Fruit fly (Drosophila melanogaster) whole organism, embryonic: ENCODE results near the gene CG17777.

Source experiments
- Bgb ChIP-seq: fragments of 200-800 bp; sonication (Bioruptor generic); IDR thresholded peaks from 2 replicates; pipeline ENCODE4 v1.3.6; 2022; ENCODE audit warnings: missing biosample characterization, missing genetic modification characterization; ENCODE audit not compliant: partially characterized antibody
- C15 ChIP-seq: fragments of 200-800 bp; sonication (Bioruptor generic); IDR thresholded peaks from 3 replicates; pipeline ENCODE4 v1.3.6; 2022; ENCODE audit warnings: missing biosample characterization, missing genetic modification characterization
- CG10267 ChIP-seq: fragments of 200-800 bp; sonication (Bioruptor generic); optimal IDR thresholded peaks from 2 replicates; lab custom pipeline; 2018; ENCODE audit warnings: missing biosample characterization, mild to moderate bottlenecking, missing genetic modification characterization, moderate library complexity
- CG13894 ChIP-seq: fragments of 200-800 bp; sonication (Bioruptor generic); optimal IDR thresholded peaks from 3 replicates; lab custom pipeline; 2018; ENCODE audit warnings: missing biosample characterization, mild to moderate bottlenecking, missing genetic modification characterization, moderate library complexity
- CG14441 ChIP-seq: fragments of 200-800 bp; sonication (Bioruptor generic); IDR thresholded peaks from 2 replicates; pipeline ENCODE4 v1.3.6; 2022; ENCODE audit warnings: missing biosample characterization, missing genetic modification characterization
- CG15011 ChIP-seq: fragments of 200-800 bp; sonication (Bioruptor generic); optimal IDR thresholded peaks from 3 replicates; lab custom pipeline; 2018; ENCODE audit warnings: missing biosample characterization, mild to moderate bottlenecking, missing genetic modification characterization
- CG17385 ChIP-seq: fragments of 200-800 bp; sonication (Bioruptor generic); optimal IDR thresholded peaks from 3 replicates; lab custom pipeline; 2018; ENCODE audit warnings: missing biosample characterization, mild to moderate bottlenecking, missing genetic modification characterization
- CG2199 ChIP-seq: fragments of 200-800 bp; sonication (Bioruptor generic); IDR thresholded peaks from 3 replicates; pipeline ENCODE4 v1.3.6; 2022; ENCODE audit warnings: missing biosample characterization, missing genetic modification characterization
- CG30020 ChIP-seq: fragments of 200-800 bp; optimal IDR thresholded peaks from 2 replicates; lab custom pipeline; 2019; ENCODE audit warnings: missing biosample characterization, mild to moderate bottlenecking, missing genetic modification characterization, moderate library complexity
- CG30403 ChIP-seq: fragments of 200-800 bp; sonication (Bioruptor generic); optimal IDR thresholded peaks from 3 replicates; lab custom pipeline; 2016; ENCODE audit warnings: missing biosample characterization, missing genetic modification characterization
- CG31365 ChIP-seq: fragments of 200-800 bp; sonication (Bioruptor generic); optimal IDR thresholded peaks from 2 replicates; lab custom pipeline; 2018; ENCODE audit warnings: missing biosample characterization, mild to moderate bottlenecking, missing genetic modification characterization
- CG3163 ChIP-seq: fragments of 200-800 bp; sonication (Bioruptor generic); optimal IDR thresholded peaks from 3 replicates; lab custom pipeline; 2016; ENCODE audit warnings: missing biosample characterization, missing genetic modification characterization
- CG4617 ChIP-seq: fragments of 200-800 bp; sonication (Bioruptor generic); optimal IDR thresholded peaks from 3 replicates; lab custom pipeline; 2016; ENCODE audit warnings: missing biosample characterization, missing genetic modification characterization, borderline replicate concordance
- CG4854 ChIP-seq: fragments of 200-800 bp; sonication (Bioruptor generic); optimal IDR thresholded peaks from 2 replicates; lab custom pipeline; 2016; ENCODE audit warnings: missing biosample characterization, missing genetic modification characterization, inconsistent platforms
- CG6765 ChIP-seq: fragments of 200-800 bp; sonication (Bioruptor generic); optimal IDR thresholded peaks from 3 replicates; lab custom pipeline; 2017; ENCODE audit warnings: missing biosample characterization, mild to moderate bottlenecking, missing genetic modification characterization
- CG7271 ChIP-seq: fragments of 200-800 bp; sonication (Bioruptor generic); optimal IDR thresholded peaks from 2 replicates; lab custom pipeline; 2018; ENCODE audit warnings: missing biosample characterization, mild to moderate bottlenecking, missing genetic modification characterization, moderate library complexity
- CG7372 ChIP-seq: fragments of 200-800 bp; sonication (Bioruptor generic); IDR thresholded peaks from 2 replicates; pipeline ENCODE4 v1.3.6; 2022; ENCODE audit warnings: missing biosample characterization, missing genetic modification characterization
- CG7745 ChIP-seq: fragments of 200-800 bp; sonication (Bioruptor generic); optimal IDR thresholded peaks from 2 replicates; lab custom pipeline; 2018; ENCODE audit warnings: missing biosample characterization, mild to moderate bottlenecking, missing genetic modification characterization, moderate library complexity
- CG9876 ChIP-seq: fragments of 200-800 bp; sonication (Bioruptor generic); optimal IDR thresholded peaks from 2 replicates; lab custom pipeline; 2016; ENCODE audit warnings: missing biosample characterization, missing genetic modification characterization
- Dref ChIP-seq: fragments of 200-800 bp; sonication (Bioruptor generic); IDR thresholded peaks from 2 replicates; pipeline ENCODE4 v1.3.6; 2022; ENCODE audit warnings: missing biosample characterization, missing genetic modification characterization
- H2.0 ChIP-seq: fragments of 200-800 bp; sonication (Bioruptor generic); IDR thresholded peaks from 2 replicates; pipeline ENCODE4 v1.3.6; 2022; ENCODE audit warnings: missing biosample characterization, missing genetic modification characterization
- HmgD ChIP-seq: fragments of 200-800 bp; sonication (Bioruptor generic); optimal IDR thresholded peaks from 3 replicates; lab custom pipeline; 2016; ENCODE audit warnings: missing biosample characterization, missing genetic modification characterization
- Jarid2 ChIP-seq: fragments of 200-800 bp; sonication (Bioruptor generic); optimal IDR thresholded peaks from 3 replicates; lab custom pipeline; 2017; ENCODE audit warnings: mild to moderate bottlenecking, missing biosample characterization, missing genetic modification reagents, missing genetic modification characterization
- MESR4 ChIP-seq: fragments of 200-800 bp; sonication (Bioruptor generic); optimal IDR thresholded peaks from 2 replicates; lab custom pipeline; 2018; ENCODE audit warnings: missing biosample characterization, mild to moderate bottlenecking, missing genetic modification characterization, moderate library complexity
- Myb ChIP-seq: fragments of 200-800 bp; sonication (Bioruptor generic); optimal IDR thresholded peaks from 2 replicates; lab custom pipeline; 2016; ENCODE audit warnings: missing biosample characterization, missing genetic modification characterization
- Opbp ChIP-seq: fragments of 200-800 bp; sonication (Bioruptor generic); IDR thresholded peaks from 3 replicates; pipeline ENCODE4 v1.3.6; 2022; ENCODE audit warnings: missing biosample characterization, missing genetic modification characterization; ENCODE audit not compliant: partially characterized antibody
- Optix ChIP-seq: fragments of 200-800 bp; sonication (Bioruptor generic); IDR thresholded peaks from 3 replicates; pipeline ENCODE4 v1.3.6; 2022; ENCODE audit warnings: missing biosample characterization, missing genetic modification characterization
- Stat92E ChIP-seq, 3 experiments: fragments of >200 bp in 2 of 3; fragments of 200-800 bp in 1 of 3; sonication (Bioruptor generic) in 1 of 3; optimal IDR thresholded peaks; 2 replicates each; lab custom pipeline; 2017 to 2019; ENCODE audit warnings: missing biosample characterization in 3 of 3, missing genetic modification characterization in 3 of 3, mild to moderate bottlenecking in 1 of 3, moderate library complexity in 1 of 3
- Tbp ChIP-seq: fragments of >200 bp; optimal IDR thresholded peaks from 2 replicates; lab custom pipeline; 2018; ENCODE audit warnings: missing biosample characterization, missing genetic modification characterization
- ara ChIP-seq: fragments of 200-800 bp; sonication (Bioruptor generic); IDR thresholded peaks from 2 replicates; pipeline ENCODE4 v1.3.6; 2022; ENCODE audit warnings: missing biosample characterization, missing genetic modification characterization
- bbx ChIP-seq: fragments of 200-800 bp; sonication (Bioruptor generic); IDR thresholded peaks from 2 replicates; pipeline ENCODE4 v1.3.6; 2022; ENCODE audit warnings: missing biosample characterization, missing genetic modification characterization; ENCODE audit not compliant: partially characterized antibody
- cas ChIP-seq: fragments of 200-800 bp; sonication (Bioruptor generic); IDR thresholded peaks from 2 replicates; pipeline ENCODE4 v1.3.6; 2022; ENCODE audit warnings: missing biosample characterization, missing genetic modification characterization
- cg ChIP-seq: fragments of 200-800 bp; sonication (Bioruptor generic); optimal IDR thresholded peaks from 3 replicates; lab custom pipeline; 2019; ENCODE audit warnings: missing biosample characterization, mild to moderate bottlenecking, missing genetic modification characterization, moderate library complexity
- dmrt99B ChIP-seq: fragments of 200-800 bp; sonication (Bioruptor generic); optimal IDR thresholded peaks from 2 replicates; lab custom pipeline; 2018; ENCODE audit warnings: missing biosample characterization, mild to moderate bottlenecking, missing genetic modification characterization, moderate library complexity
- fd102C ChIP-seq: fragments of 200-800 bp; sonication (Bioruptor generic); optimal IDR thresholded peaks from 2 replicates; lab custom pipeline; 2018; ENCODE audit warnings: missing biosample characterization, mild to moderate bottlenecking, missing genetic modification characterization, moderate library complexity
- gro ChIP-seq: fragments of 200-800 bp; sonication (Bioruptor generic); optimal IDR thresholded peaks from 2 replicates; lab custom pipeline; 2016; ENCODE audit warnings: missing biosample characterization, missing genetic modification characterization
- h ChIP-seq: fragments of >200 bp; optimal IDR thresholded peaks from 2 replicates; lab custom pipeline; 2017
- inv ChIP-seq: fragments of 200-800 bp; sonication (Bioruptor generic); IDR thresholded peaks from 2 replicates; pipeline ENCODE4 v1.3.6; 2022; ENCODE audit warnings: missing biosample characterization, missing genetic modification characterization; ENCODE audit not compliant: partially characterized antibody
- ken ChIP-seq: fragments of 200-800 bp; sonication (Bioruptor generic); IDR thresholded peaks from 3 replicates; pipeline ENCODE4 v1.3.6; 2022; ENCODE audit warnings: missing biosample characterization, missing genetic modification characterization
- lola ChIP-seq, 3 experiments: fragments of >200 bp in 2 of 3; fragments of 200-800 bp in 1 of 3; sonication (Bioruptor generic) in 1 of 3; optimal IDR thresholded peaks; 2 replicates each; lab custom pipeline; 2017 to 2019; ENCODE audit warnings: missing biosample characterization in 3 of 3, missing genetic modification characterization in 3 of 3, mild to moderate bottlenecking in 1 of 3, moderate library complexity in 1 of 3
- otp ChIP-seq: fragments of 200-800 bp; sonication (Bioruptor generic); IDR thresholded peaks from 3 replicates; pipeline ENCODE4, ENCODE4 v1.3.6; 2022; ENCODE audit warnings: missing biosample characterization, missing genetic modification characterization
- prd ChIP-seq, 3 experiments: fragments of >200 bp in 2 of 3; fragments of 200-800 bp in 1 of 3; sonication (Bioruptor generic) in 1 of 3; optimal IDR thresholded peaks in 2 of 3; IDR thresholded peaks in 1 of 3; 2 replicates in 2 of 3; 3 replicates in 1 of 3; pipeline versions ENCODE4 v1.3.6 to Lab custom; 2017 to 2022; ENCODE audit warnings: missing biosample characterization in 1 of 3, missing genetic modification characterization in 1 of 3
- pzg ChIP-seq: fragments of 200-800 bp; sonication (Bioruptor generic); optimal IDR thresholded peaks from 3 replicates; lab custom pipeline; 2018; ENCODE audit warnings: missing biosample characterization, mild to moderate bottlenecking, missing genetic modification characterization, moderate library complexity
- repo ChIP-seq: fragments of 200-800 bp; sonication (Bioruptor generic); optimal IDR thresholded peaks from 2 replicates; lab custom pipeline; 2016; ENCODE audit warnings: missing biosample characterization, missing genetic modification characterization
- rib ChIP-seq: fragments of 200-800 bp; sonication (Bioruptor generic); IDR thresholded peaks from 2 replicates; pipeline ENCODE4 v1.3.6; 2022; ENCODE audit warnings: missing biosample characterization, missing genetic modification characterization
- ro ChIP-seq: fragments of 200-800 bp; sonication (Bioruptor generic); IDR thresholded peaks from 2 replicates; pipeline ENCODE4 v1.3.6; 2022; ENCODE audit warnings: missing biosample characterization, missing genetic modification characterization
- sd ChIP-seq: fragments of 200-800 bp; sonication (Bioruptor generic); optimal IDR thresholded peaks from 3 replicates; lab custom pipeline; 2018; ENCODE audit warnings: missing biosample characterization, mild to moderate bottlenecking, missing genetic modification characterization, moderate library complexity
- sens-2 ChIP-seq: fragments of 200-800 bp; sonication (Bioruptor generic); IDR thresholded peaks from 2 replicates; pipeline ENCODE4 v1.3.6; 2022; ENCODE audit warnings: missing biosample characterization, missing genetic modification characterization
- stwl ChIP-seq: fragments of 200-800 bp; sonication (Bioruptor generic); optimal IDR thresholded peaks from 3 replicates; lab custom pipeline; 2018; ENCODE audit warnings: missing biosample characterization, mild to moderate bottlenecking, missing genetic modification characterization, moderate library complexity
- tna ChIP-seq: fragments of 200-800 bp; sonication (Bioruptor generic); IDR thresholded peaks from 2 replicates; pipeline ENCODE4 v1.3.6; 2022; ENCODE audit warnings: missing biosample characterization, missing genetic modification characterization; ENCODE audit not compliant: partially characterized antibody

CG17777 gene

dm6 chrX:2158668-2159163 is 27.9 kb upstream of the CG17777 start, which contains the start of gene wapl (continued):
- peak; percentile 8 for TF ChIP-seq CG13894 (tag; lab: Kevin White, UChicago)
- peak; percentile 93 for TF ChIP-seq tna
- TF ChIP-seq bbx (GFP tag; lab: Robert Waterston, UW), result peak; percentile 97
- TF ChIP-seq HmgD, result peak; percentile 76
- TF ChIP-seq stwl, result peak; percentile 61
- TF ChIP-seq CG4617 (GFP tag; lab: Kevin White, UChicago), result peak; percentile 89
- no peak for TF ChIP-seq C15 (GFP tag; lab: Robert Waterston, UW)
- no peak for TF ChIP-seq CG6765 (GFP tag; lab: Kevin White, UChicago)
- no peak for TF ChIP-seq CG15011
- TF ChIP-seq Optix (GFP tag; lab: Robert Waterston, UW), result no peak
- TF ChIP-seq MESR4 (GFP tag; lab: Kevin White, UChicago), result peak; percentile 86
- no peak for TF ChIP-seq CG2199
- TF ChIP-seq CG10267, result peak; percentile 56
- peak; percentile 77 for TF ChIP-seq gro (GFP tag; lab: Kevin White, UChicago)
- TF ChIP-seq sd (tag; lab: Kevin White, UChicago), result no peak
- peak; percentile 97 for TF ChIP-seq Bgb (GFP tag; lab: Robert Waterston, UW)
- TF ChIP-seq fd102C (GFP tag; lab: Kevin White, UChicago), result no peak
- TF ChIP-seq CG17385 (GFP tag; lab: Kevin White, UChicago), result peak; percentile 96
- TF ChIP-seq prd (optimal IDR thresholded peaks at IDR 0.05; lab: Kevin White, UChicago), result no peak
- TF ChIP-seq prd (GFP tag; IDR thresholded peaks at IDR 0.05; lab: Robert Waterston, UW), result peak; percentile 32; the same call in 1 of the 3 replicates
- no peak for TF ChIP-seq Jarid2
- TF ChIP-seq ken (GFP tag; lab: Robert Waterston, UW), result no peak
- no peak for TF ChIP-seq ara
- no peak for TF ChIP-seq dmrt99B (tag; lab: Kevin White, UChicago)
- no peak for TF ChIP-seq otp (GFP tag; lab: Robert Waterston, UW)
- TF ChIP-seq CG9876, result peak; percentile 37
- TF ChIP-seq CG14441, result no peak
- TF ChIP-seq CG31365 (tag; lab: Kevin White, UChicago), result no peak
- peak; percentile 61 for TF ChIP-seq cg (GFP tag; lab: Kevin White, UChicago)
- peak; percentile 6 for TF ChIP-seq CG3163 (GFP tag; lab: Kevin White, UChicago)
- TF ChIP-seq cas (GFP tag; lab: Robert Waterston, UW), result no peak
- TF ChIP-seq Myb (GFP tag; lab: Kevin White, UChicago), result peak; percentile 67
- peak in 1 of 3 experiments; percentile 8 for TF ChIP-seq Stat92E (GFP tag; optimal IDR thresholded peaks at IDR 0.05; lab: Kevin White, UChicago)
- peak; percentile 97 for TF ChIP-seq Opbp (GFP tag; lab: Robert Waterston, UW)
- no peak for TF ChIP-seq Tbp (GFP tag; lab: Kevin White, UChicago)
- TF ChIP-seq repo (GFP tag; lab: Kevin White, UChicago), result peak; percentile 45
- TF ChIP-seq CG7372 (GFP tag; lab: Robert Waterston, UW), result no peak
- no peak for TF ChIP-seq CG7745 (tag; lab: Kevin White, UChicago)
- peak; percentile 91 for TF ChIP-seq inv (GFP tag; lab: Robert Waterston, UW)
- TF ChIP-seq H2.0 (GFP tag; lab: Robert Waterston, UW), result no peak
- no peak for TF ChIP-seq lola (GFP tag; optimal IDR thresholded peaks at IDR 0.05; lab: Kevin White, UChicago)
- TF ChIP-seq ro (GFP tag; lab: Robert Waterston, UW), result no peak
- no peak for TF ChIP-seq sens-2 (GFP tag; lab: Robert Waterston, UW)
- TF ChIP-seq pzg (GFP tag; lab: Kevin White, UChicago), result peak; percentile 95
- TF ChIP-seq rib, result no peak
- TF ChIP-seq CG30020 (tag; lab: Kevin White, UChicago), result peak; percentile 23
- TF ChIP-seq CG30403, result peak; percentile 13
- TF ChIP-seq h (lab: Kevin White, UChicago), result no peak
- TF ChIP-seq Dref (GFP tag; lab: Robert Waterston, UW), result peak; percentile 96
- no peak for TF ChIP-seq CG7271
- no peak for TF ChIP-seq CG4854
